Fruit fly (Drosophila melanogaster): ENCODE data around the gene ppk16.

ppk16 gene

DNA sequence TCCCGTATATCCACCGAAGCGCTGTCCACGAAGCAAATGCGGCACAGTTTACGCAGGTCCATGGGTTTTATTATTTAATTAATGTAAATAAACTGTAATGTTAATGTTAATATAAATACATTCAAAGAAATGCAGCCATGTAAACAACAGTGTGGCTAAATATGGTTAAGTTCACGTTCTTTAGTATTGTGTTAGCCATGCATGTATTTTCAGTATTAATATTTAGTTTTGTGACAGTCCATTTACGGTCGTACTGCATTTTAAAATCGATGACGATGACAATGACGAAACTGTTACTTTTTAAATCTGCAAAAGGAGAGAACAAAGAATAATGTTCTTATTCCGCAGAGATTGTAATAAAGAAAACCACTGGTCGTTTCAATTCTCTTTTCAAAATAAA is 18.1 kb upstream of the ppk16 start, which contains the start of gene CG13123 (continued):
- TF ChIP-seq CG17829 (tag; optimal IDR thresholded peaks at IDR 0.05) = no peak
- TF ChIP-seq caup (GFP tag; optimal IDR thresholded peaks at IDR 0.05; ENCODE audit: severe bottlenecking) = no peak
- peak; percentile 48 for TF ChIP-seq Bgb (GFP tag; IDR thresholded peaks at IDR 0.05; ENCODE audit: partially characterized antibody)
- no peak for TF ChIP-seq CG6813 (GFP tag; optimal IDR thresholded peaks at IDR 0.05)
- no peak for TF ChIP-seq CG14667 (GFP tag; IDR thresholded peaks at IDR 0.05)
- TF ChIP-seq da (GFP tag; optimal IDR thresholded peaks at IDR 0.05) = no peak
- peak; percentile 23 for TF ChIP-seq CG10267 (tag; optimal IDR thresholded peaks at IDR 0.05)
- TF ChIP-seq pum (GFP tag; optimal IDR thresholded peaks at IDR 0.05) = no peak
- no peak for TF ChIP-seq CG8281 (tag; optimal IDR thresholded peaks at IDR 0.05)
- TF ChIP-seq HLH3B (GFP tag; IDR thresholded peaks at IDR 0.05) = no peak
- TF ChIP-seq lilli (GFP tag; optimal IDR thresholded peaks at IDR 0.05) = no peak
- TF ChIP-seq run (tag; optimal IDR thresholded peaks at IDR 0.05) = no peak
- TF ChIP-seq CG33557 (GFP tag; optimal IDR thresholded peaks at IDR 0.05) = no peak
- TF ChIP-seq Mrtf (GFP tag; IDR thresholded peaks at IDR 0.05) = no peak
- no peak for TF ChIP-seq hth (optimal IDR thresholded peaks at IDR 0.05)
- TF ChIP-seq HmgD (GFP tag; optimal IDR thresholded peaks at IDR 0.05) = no peak
- TF ChIP-seq crp (GFP tag; optimal IDR thresholded peaks at IDR 0.05) = no peak
- no peak for TF ChIP-seq CG3407 (GFP tag; optimal IDR thresholded peaks at IDR 0.05)
- TF ChIP-seq CG6683 (GFP tag; optimal IDR thresholded peaks at IDR 0.05) = no peak
- no peak for TF ChIP-seq CG10979 (tag; optimal IDR thresholded peaks at IDR 0.05)
- TF ChIP-seq CG4360 (GFP tag; IDR thresholded peaks at IDR 0.05) = no peak
- TF ChIP-seq NC2α (GFP tag; optimal IDR thresholded peaks at IDR 0.05) = no peak
- TF ChIP-seq CG30020 (tag; optimal IDR thresholded peaks at IDR 0.05) = no peak
- TF ChIP-seq Mes4 (GFP tag; optimal IDR thresholded peaks at IDR 0.05) = no peak
- no peak for TF ChIP-seq CG7745 (tag; optimal IDR thresholded peaks at IDR 0.05)
- no peak for TF ChIP-seq ssp (GFP tag; IDR thresholded peaks at IDR 0.05)
- TF ChIP-seq Vsx1 (GFP tag; optimal IDR thresholded peaks at IDR 0.05) = peak; percentile 67
- no peak for TF ChIP-seq ab (GFP tag; optimal IDR thresholded peaks at IDR 0.05)
- no peak for TF ChIP-seq CG8290 (GFP tag; optimal IDR thresholded peaks at IDR 0.05)
- TF ChIP-seq CG8290 (tag; optimal IDR thresholded peaks at IDR 0.05) = no peak
- 0 out of 3 replicates have a peak, but pooled peaks have one; percentile 40 for TF ChIP-seq Opbp (GFP tag; IDR thresholded peaks at IDR 0.05; ENCODE audit: partially characterized antibody)
- peak; percentile 27 for TF ChIP-seq CG12659 (GFP tag; optimal IDR thresholded peaks at IDR 0.05)
- no peak for TF ChIP-seq CG10543 (GFP tag; optimal IDR thresholded peaks at IDR 0.05)
- no peak for TF ChIP-seq fd64A (GFP tag; optimal IDR thresholded peaks at IDR 0.05)
- TF ChIP-seq Eip74EF (GFP tag; optimal IDR thresholded peaks at IDR 0.05) = no peak
- TF ChIP-seq Camta (GFP tag; optimal IDR thresholded peaks at IDR 0.05) = no peak
- no peak for TF ChIP-seq CG4424 (GFP tag; optimal IDR thresholded peaks at IDR 0.05)
- TF ChIP-seq CG30403 (GFP tag; optimal IDR thresholded peaks at IDR 0.05) = no peak
- TF ChIP-seq CG9932 (GFP tag; IDR thresholded peaks at IDR 0.05) = no peak
- TF ChIP-seq Dref (GFP tag; IDR thresholded peaks at IDR 0.05) = peak; percentile 71
- no peak for TF ChIP-seq lola (GFP tag; optimal IDR thresholded peaks at IDR 0.05)
- TF ChIP-seq CG14441 (GFP tag; IDR thresholded peaks at IDR 0.05) = no peak
- TF ChIP-seq fru (optimal IDR thresholded peaks at IDR 0.05) = no peak
- no peak for TF ChIP-seq Atf-2 (GFP tag; optimal IDR thresholded peaks at IDR 0.05)
- no peak for TF ChIP-seq Dbx (GFP tag; IDR thresholded peaks at IDR 0.05)
- no peak for TF ChIP-seq slp2 (GFP tag; optimal IDR thresholded peaks at IDR 0.05)
- no peak for TF ChIP-seq CG1603 (tag; optimal IDR thresholded peaks at IDR 0.05)
- no peak for TF ChIP-seq toy (GFP tag; IDR thresholded peaks at IDR 0.05)
- TF ChIP-seq CG7271 (tag; optimal IDR thresholded peaks at IDR 0.05) = no peak
- TF ChIP-seq CG4730 (GFP tag; IDR thresholded peaks at IDR 0.05) = no peak
- TF ChIP-seq ken (GFP tag; IDR thresholded peaks at IDR 0.05) = no peak
- no peak for TF ChIP-seq chn (GFP tag; optimal IDR thresholded peaks at IDR 0.05)
